Fruit fly (Drosophila melanogaster) whole organism, adult: ENCODE measurements around the gene Tak1.

ENCODE experiments used
- CG12768 ChIP-seq: fragments of 200-800 bp; sonication (Bioruptor generic); optimal IDR thresholded peaks from 2 replicates; lab custom pipeline; 2017; ENCODE audit warnings: missing biosample characterization, missing genetic modification characterization, mild to moderate bottlenecking, moderate library complexity, missing genetic modification reagents
- CG1620 ChIP-seq: fragments of 200-800 bp; sonication (Bioruptor generic); optimal IDR thresholded peaks from 2 replicates; lab custom pipeline; 2016; ENCODE audit warnings: missing biosample characterization, missing genetic modification characterization
- CG33017 ChIP-seq: fragments of 200-800 bp; sonication (Bioruptor generic); optimal IDR thresholded peaks from 2 replicates; lab custom pipeline; 2018; ENCODE audit warnings: missing biosample characterization, mild to moderate bottlenecking, missing genetic modification characterization, moderate library complexity
- CG7101 ChIP-seq: fragments of 200-800 bp; sonication (Bioruptor generic); optimal IDR thresholded peaks from 2 replicates; lab custom pipeline; 2018; ENCODE audit warnings: missing biosample characterization, mild to moderate bottlenecking, missing genetic modification characterization, moderate library complexity
- cnc ChIP-seq, 2 experiments: fragments of >200 bp; optimal IDR thresholded peaks; 2 replicates each; lab custom pipeline; 2017
- kay ChIP-seq: fragments of 200-800 bp; sonication (Bioruptor generic); peaks from one replicate; lab custom pipeline; 2016; ENCODE audit warnings: missing biosample characterization, missing genetic modification characterization, borderline replicate concordance
- pad ChIP-seq: fragments of 200-800 bp; sonication (Bioruptor generic); optimal IDR thresholded peaks from 3 replicates; lab custom pipeline; 2017; ENCODE audit warnings: missing biosample characterization, missing genetic modification characterization, mild to moderate bottlenecking, moderate library complexity, missing genetic modification reagents
- tj ChIP-seq: fragments of 200-800 bp; sonication (Bioruptor generic); optimal IDR thresholded peaks from 3 replicates; lab custom pipeline; 2017; ENCODE audit warnings: missing biosample characterization, mild to moderate bottlenecking, missing genetic modification characterization, moderate library complexity

DNA sequence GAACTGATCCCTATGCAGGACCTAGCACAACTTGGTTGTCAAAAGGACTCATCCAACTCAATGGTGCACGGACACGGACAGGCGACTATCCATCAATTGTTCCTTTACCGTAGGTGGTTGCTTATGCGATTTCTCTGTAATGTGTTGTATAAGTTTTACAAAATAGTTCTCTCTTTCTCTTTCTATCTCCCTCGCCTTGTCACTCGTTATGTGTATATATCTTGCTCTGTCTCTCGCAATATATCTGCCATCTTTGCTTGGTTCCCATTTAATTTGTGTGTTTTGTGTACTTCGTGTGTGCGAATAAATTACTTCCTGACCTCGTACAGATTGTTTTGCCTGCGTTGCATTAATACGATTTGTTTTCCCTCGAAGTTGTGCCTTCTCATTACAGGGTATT, 54.0 kb downstream of the Tak1 start:
- TF ChIP-seq cnc (optimal IDR thresholded peaks at IDR 0.05; lab: Kevin White, UChicago) (no peak), CG33017 (tag; lab: Kevin White, UChicago) (no peak), CG1620 (no peak), tj (GFP tag; lab: Kevin White, UChicago) (no peak), CG12768 (GFP tag; lab: Kevin White, UChicago) (no peak), pad (GFP tag; lab: Kevin White, UChicago) (no peak), CG7101 (tag; lab: Kevin White, UChicago) (no peak), kay (GFP tag; lab: Kevin White, UChicago) (no peak)
